Fruit fly (Drosophila melanogaster) whole organism, pupa: ENCODE data around the gene CG45045.

Source experiments
- CG10348 ChIP-seq: fragments of 200-800 bp; sonication (Bioruptor generic); IDR thresholded peaks from 2 replicates; pipeline ENCODE4 v1.3.6; 2022; ENCODE audit warnings: missing biosample characterization, missing genetic modification characterization
- CG12605 ChIP-seq: fragments of 200-800 bp; sonication (Bioruptor generic); IDR thresholded peaks from 2 replicates; pipeline ENCODE4 v1.3.6; 2022; ENCODE audit warnings: missing biosample characterization, missing genetic modification characterization
- CG13204 ChIP-seq: fragments of 200-800 bp; sonication (Bioruptor generic); optimal IDR thresholded peaks from 2 replicates; lab custom pipeline; 2018; ENCODE audit warnings: missing biosample characterization, mild to moderate bottlenecking, missing genetic modification characterization, moderate library complexity
- CG14655 ChIP-seq: fragments of 200-800 bp; sonication (Bioruptor generic); optimal IDR thresholded peaks from 3 replicates; lab custom pipeline; 2017; ENCODE audit warnings: mild to moderate bottlenecking, missing biosample characterization, missing genetic modification reagents, missing genetic modification characterization
- CG15710 ChIP-seq: fragments of 200-800 bp; sonication (Bioruptor generic); optimal IDR thresholded peaks from 2 replicates; lab custom pipeline; 2018; ENCODE audit warnings: missing biosample characterization, mild to moderate bottlenecking, missing genetic modification characterization, moderate library complexity
- CG8159 ChIP-seq: fragments of 200-800 bp; sonication (Bioruptor generic); optimal IDR thresholded peaks from 3 replicates; lab custom pipeline; 2018; ENCODE audit warnings: missing biosample characterization, mild to moderate bottlenecking, missing genetic modification characterization, moderate library complexity
- CG8301 ChIP-seq: fragments of 200-800 bp; sonication (Bioruptor generic); optimal IDR thresholded peaks from 2 replicates; lab custom pipeline; 2018; ENCODE audit warnings: missing biosample characterization, mild to moderate bottlenecking, missing genetic modification characterization
- D1 ChIP-seq: fragments of 200-800 bp; sonication (Bioruptor generic); optimal IDR thresholded peaks from 2 replicates; lab custom pipeline; 2018; ENCODE audit warnings: missing biosample characterization, mild to moderate bottlenecking, missing genetic modification characterization, moderate library complexity
- Ets98B ChIP-seq: fragments of 200-800 bp; sonication (Bioruptor generic); IDR thresholded peaks from 2 replicates; pipeline ENCODE4 v1.3.6; 2022; ENCODE audit warnings: missing biosample characterization, missing genetic modification characterization
- Pif1A ChIP-seq: fragments of 200-800 bp; sonication (Bioruptor generic); optimal IDR thresholded peaks from 3 replicates; lab custom pipeline; 2016; ENCODE audit warnings: missing biosample characterization, missing genetic modification characterization
- Pif1B ChIP-seq: fragments of 200-800 bp; sonication (Bioruptor generic); optimal IDR thresholded peaks from 3 replicates; lab custom pipeline; 2016; ENCODE audit warnings: missing biosample characterization, missing genetic modification characterization
- fd96Ca ChIP-seq: fragments of 200-800 bp; sonication (Bioruptor generic); IDR thresholded peaks from 3 replicates; pipeline ENCODE4 v1.3.6; 2022; ENCODE audit warnings: missing biosample characterization, missing genetic modification characterization
- gl ChIP-seq: fragments of 200-800 bp; sonication (Bioruptor generic); optimal IDR thresholded peaks from 2 replicates; lab custom pipeline; 2018; ENCODE audit warnings: missing biosample characterization, mild to moderate bottlenecking, missing genetic modification characterization
- rn ChIP-seq: fragments of 200-800 bp; sonication (Bioruptor generic); IDR thresholded peaks from 2 replicates; pipeline ENCODE4 v1.3.6; 2022; ENCODE audit warnings: missing biosample characterization, missing genetic modification characterization

DNA sequence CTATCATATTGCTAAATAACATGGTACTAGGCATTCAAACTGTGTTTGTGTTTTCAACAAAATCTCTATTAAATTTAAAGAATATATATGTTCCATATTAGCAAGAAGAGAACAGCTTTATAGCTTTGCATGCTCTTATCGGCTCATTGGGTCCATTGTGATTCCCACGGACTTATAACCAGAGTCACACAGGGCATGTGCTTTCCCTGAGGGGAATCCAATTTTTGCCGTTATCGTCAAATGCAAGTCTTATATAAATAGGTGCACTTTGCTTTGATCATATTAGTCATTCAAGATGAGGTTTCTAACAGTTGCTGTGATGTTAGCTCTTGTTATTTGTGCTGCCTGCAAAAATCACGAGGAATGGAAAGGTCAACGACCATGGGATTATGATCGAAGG, at the start of gene CG45045:
- no peak for TF ChIP-seq Pif1A (GFP tag; lab: Kevin White, UChicago)
- TF ChIP-seq Ets98B, result no peak
- TF ChIP-seq gl (tag; lab: Kevin White, UChicago), result no peak
- no peak for TF ChIP-seq CG14655 (GFP tag; lab: Kevin White, UChicago)
- TF ChIP-seq D1 (tag; lab: Kevin White, UChicago), result no peak
- no peak for TF ChIP-seq CG15710 (tag; lab: Kevin White, UChicago)
- no peak for TF ChIP-seq CG13204 (GFP tag; lab: Kevin White, UChicago)
- no peak for TF ChIP-seq CG12605 (GFP tag; lab: Robert Waterston, UW)
- no peak for TF ChIP-seq CG8301 (tag; lab: Kevin White, UChicago)
- TF ChIP-seq fd96Ca, result no peak
- TF ChIP-seq CG8159 (tag; lab: Kevin White, UChicago), result no peak
- no peak for TF ChIP-seq rn
- no peak for TF ChIP-seq CG10348 (GFP tag; lab: Robert Waterston, UW)
- TF ChIP-seq Pif1B, result no peak
